Worm (Caenorhabditis elegans): ENCODE data around the gene F46H5.7.

ce11 chrX:7211405-7211804 lies 31.4 kb downstream of the F46H5.7 start, which contains the start of gene spp-22:
- TF ChIP-seq snpc-4 (tag; optimal IDR thresholded peaks at IDR 0.05) (no peak), skn-1 (tag; optimal IDR thresholded peaks at IDR 0.05) (no peak), ceh-16 (tag; optimal IDR thresholded peaks at IDR 0.05) (no peak), ztf-11 (tag; optimal IDR thresholded peaks at IDR 0.05) (no peak), ztf-4 (tag; optimal IDR thresholded peaks at IDR 0.05) (no peak), nhr-11 (tag; optimal IDR thresholded peaks at IDR 0.05) (no peak), fos-1 (tag; optimal IDR thresholded peaks at IDR 0.05) (no peak), lsy-2 (tag; optimal IDR thresholded peaks at IDR 0.05) (no peak), unc-62 (GFP tag; optimal IDR thresholded peaks at IDR 0.05) (no peak), mdl-1 (tag; optimal IDR thresholded peaks at IDR 0.05) (no peak), mbf-1 (tag; optimal IDR thresholded peaks at IDR 0.05) (no peak), ama-1 (optimal IDR thresholded peaks at IDR 0.05) (no peak)

Data from whole organism, L2 larva.